Fruit fly (Drosophila melanogaster) whole organism, embryonic: Measurements from ENCODE around the gene CG4593.

Source experiments
- B-H2 ChIP-seq: fragments of 200-800 bp; sonication (Bioruptor generic); optimal IDR thresholded peaks from 2 replicates; lab custom pipeline; 2018; ENCODE audit warnings: missing biosample characterization, mild to moderate bottlenecking, missing genetic modification characterization
- Bdp1 ChIP-seq: fragments of 200-800 bp; sonication (Bioruptor generic); optimal IDR thresholded peaks from 3 replicates; lab custom pipeline; 2016; ENCODE audit warnings: missing biosample characterization, missing genetic modification characterization
- CG10431 ChIP-seq: fragments of 200-800 bp; sonication (Bioruptor generic); optimal IDR thresholded peaks from 3 replicates; lab custom pipeline; 2018; ENCODE audit warnings: missing biosample characterization, mild to moderate bottlenecking, missing genetic modification characterization
- CG13296 ChIP-seq: fragments of 200-800 bp; sonication (Bioruptor generic); optimal IDR thresholded peaks from 3 replicates; lab custom pipeline; 2018; ENCODE audit warnings: missing biosample characterization, mild to moderate bottlenecking, missing genetic modification characterization
- CG13894 ChIP-seq: fragments of 200-800 bp; sonication (Bioruptor generic); optimal IDR thresholded peaks from 3 replicates; lab custom pipeline; 2018; ENCODE audit warnings: missing biosample characterization, mild to moderate bottlenecking, missing genetic modification characterization, moderate library complexity
- CG15269 ChIP-seq: fragments of 200-800 bp; sonication (Bioruptor generic); optimal IDR thresholded peaks from 2 replicates; lab custom pipeline; 2018; ENCODE audit warnings: missing biosample characterization, mild to moderate bottlenecking, missing genetic modification characterization, moderate library complexity
- CG15479 ChIP-seq: fragments of 200-800 bp; sonication (Bioruptor generic); optimal IDR thresholded peaks from 3 replicates; lab custom pipeline; 2019; ENCODE audit warnings: missing biosample characterization, mild to moderate bottlenecking, missing genetic modification characterization, moderate library complexity
- CG16815 ChIP-seq: fragments of 200-800 bp; sonication (Bioruptor generic); optimal IDR thresholded peaks from 3 replicates; lab custom pipeline; 2017; ENCODE audit warnings: missing biosample characterization, mild to moderate bottlenecking, missing genetic modification characterization
- CG17328 ChIP-seq: fragments of 200-800 bp; sonication (Bioruptor generic); IDR thresholded peaks from 2 replicates; pipeline ENCODE4 v1.3.6; 2022; ENCODE audit warnings: missing biosample characterization, missing genetic modification characterization
- CG2120 ChIP-seq: fragments of 200-800 bp; sonication (Bioruptor generic); optimal IDR thresholded peaks from 3 replicates; lab custom pipeline; 2016; ENCODE audit warnings: missing biosample characterization, missing genetic modification characterization
- CG2199 ChIP-seq: fragments of 200-800 bp; sonication (Bioruptor generic); IDR thresholded peaks from 3 replicates; pipeline ENCODE4 v1.3.6; 2022; ENCODE audit warnings: missing biosample characterization, missing genetic modification characterization
- CG34224 ChIP-seq: fragments of 200-800 bp; sonication (Bioruptor generic); IDR thresholded peaks from 3 replicates; pipeline ENCODE4 v1.3.6; 2022; ENCODE audit warnings: missing biosample characterization, missing genetic modification characterization; ENCODE audit not compliant: partially characterized antibody
- CG7987 ChIP-seq: fragments of 200-800 bp; sonication (Bioruptor generic); optimal IDR thresholded peaks from 2 replicates; lab custom pipeline; 2018; ENCODE audit warnings: missing biosample characterization, mild to moderate bottlenecking, missing genetic modification characterization, moderate library complexity
- CG8281 ChIP-seq: fragments of 200-800 bp; sonication (Bioruptor generic); optimal IDR thresholded peaks from 2 replicates; lab custom pipeline; 2018; ENCODE audit warnings: missing biosample characterization, mild to moderate bottlenecking, missing genetic modification characterization, moderate library complexity
- CG8290 ChIP-seq, 3 experiments: fragments of 200-800 bp; sonication (Bioruptor generic); optimal IDR thresholded peaks; 2 replicates each; lab custom pipeline; 2016 to 2019; ENCODE audit warnings: missing biosample characterization in 3 of 3, missing genetic modification characterization in 3 of 3, mild to moderate bottlenecking in 2 of 3, moderate library complexity in 1 of 3
- Chrac-16 ChIP-seq: fragments of 200-800 bp; sonication (Bioruptor generic); optimal IDR thresholded peaks from 3 replicates; lab custom pipeline; 2016; ENCODE audit warnings: missing biosample characterization, missing genetic modification characterization
- Deaf1 ChIP-seq: fragments of 200-800 bp; optimal IDR thresholded peaks from 3 replicates; lab custom pipeline; 2019; ENCODE audit warnings: missing biosample characterization, mild to moderate bottlenecking, missing genetic modification characterization, moderate library complexity
- Dek ChIP-seq: fragments of 200-800 bp; sonication (Bioruptor generic); optimal IDR thresholded peaks from 3 replicates; lab custom pipeline; 2019; ENCODE audit warnings: missing biosample characterization, mild to moderate bottlenecking, missing genetic modification characterization, moderate library complexity
- Dip2 ChIP-seq: fragments of 200-800 bp; sonication (Bioruptor generic); IDR thresholded peaks from 2 replicates; pipeline ENCODE4 v1.3.6; 2022; ENCODE audit warnings: missing biosample characterization, missing genetic modification characterization
- Dip3 ChIP-seq: fragments of 200-800 bp; sonication (Bioruptor generic); optimal IDR thresholded peaks from 3 replicates; lab custom pipeline; 2016; ENCODE audit warnings: missing biosample characterization, missing genetic modification characterization
- Dll ChIP-seq: fragments of 200-800 bp; sonication (Bioruptor generic); IDR thresholded peaks from 4 replicates; pipeline ENCODE4 v1.3.6; 2022; ENCODE audit warnings: missing biosample characterization, missing genetic modification characterization; ENCODE audit not compliant: partially characterized antibody
- Hey ChIP-seq: fragments of 200-800 bp; sonication (Bioruptor generic); optimal IDR thresholded peaks from 3 replicates; lab custom pipeline; 2018; ENCODE audit warnings: missing biosample characterization, mild to moderate bottlenecking, missing genetic modification characterization
- Hr78 ChIP-seq, 2 experiments: fragments of 200-800 bp in 1 of 2; fragments of >200 bp in 1 of 2; sonication (Bioruptor generic) in 1 of 2; optimal IDR thresholded peaks; 2 replicates each; lab custom pipeline; 2017 to 2019; ENCODE audit warnings: missing biosample characterization in 2 of 2, missing genetic modification characterization in 2 of 2, mild to moderate bottlenecking in 1 of 2, moderate library complexity in 1 of 2
- Lpt ChIP-seq: fragments of >200 bp; optimal IDR thresholded peaks from 2 replicates; lab custom pipeline; 2018; ENCODE audit warnings: missing biosample characterization, missing genetic modification characterization
- Med ChIP-seq: fragments of 200-800 bp; sonication (Bioruptor generic); peaks from one replicate; lab custom pipeline; 2016; ENCODE audit warnings: missing biosample characterization, missing genetic modification characterization, mild to moderate bottlenecking, inconsistent platforms, moderate library complexity
- NFAT ChIP-seq: fragments of 200-800 bp; sonication (Bioruptor generic); IDR thresholded peaks from 2 replicates; pipeline ENCODE4 v1.3.6; 2022; ENCODE audit warnings: missing biosample characterization, missing genetic modification characterization
- Nf-YA ChIP-seq: fragments of 200-800 bp; sonication (Bioruptor generic); IDR thresholded peaks from 2 replicates; pipeline ENCODE4 v1.3.6; 2022; ENCODE audit warnings: missing biosample characterization, missing genetic modification characterization
- Pdp1 ChIP-seq, 2 experiments: fragments of 200-800 bp; sonication (Bioruptor generic); optimal IDR thresholded peaks; 3 replicates each; lab custom pipeline; 2016; ENCODE audit warnings: missing biosample characterization in 2 of 2, missing genetic modification characterization in 2 of 2, mild to moderate bottlenecking in 1 of 2, moderate library complexity in 1 of 2
- Usf ChIP-seq: fragments of 200-800 bp; sonication (Bioruptor generic); optimal IDR thresholded peaks from 2 replicates; lab custom pipeline; 2017; ENCODE audit warnings: missing genotype, missing biosample characterization, missing genetic modification characterization
- Xbp1 ChIP-seq: fragments of 200-800 bp; sonication (Bioruptor generic); optimal IDR thresholded peaks from 3 replicates; lab custom pipeline; 2016; ENCODE audit warnings: missing biosample characterization, mild to moderate bottlenecking, missing genetic modification characterization
- ash1 ChIP-seq: fragments of 200-800 bp; sonication (Bioruptor generic); optimal IDR thresholded peaks from 2 replicates; lab custom pipeline; 2018; ENCODE audit warnings: missing biosample characterization, mild to moderate bottlenecking, missing genetic modification characterization
- bowl ChIP-seq: fragments of 200-800 bp; sonication (Bioruptor generic); IDR thresholded peaks from 2 replicates; pipeline ENCODE4 v1.3.6; 2022; ENCODE audit warnings: missing biosample characterization, missing genetic modification characterization
- cwo ChIP-seq: fragments of 200-800 bp; sonication (Bioruptor generic); optimal IDR thresholded peaks from 3 replicates; lab custom pipeline; 2017; ENCODE audit warnings: missing biosample characterization, missing genetic modification characterization, mild to moderate bottlenecking, moderate library complexity, missing genetic modification reagents
- dpn ChIP-seq, 2 experiments: fragments of 200-800 bp; sonication (Bioruptor generic); optimal IDR thresholded peaks; 3 replicates each; lab custom pipeline; 2016; ENCODE audit warnings: missing biosample characterization in 2 of 2, missing genetic modification characterization in 2 of 2
- emc ChIP-seq: fragments of 200-800 bp; sonication (Bioruptor generic); optimal IDR thresholded peaks from 2 replicates; lab custom pipeline; 2016; ENCODE audit warnings: missing biosample characterization, missing genetic modification characterization
- exex ChIP-seq: fragments of 200-800 bp; sonication (Bioruptor generic); optimal IDR thresholded peaks from 4 replicates; lab custom pipeline; 2018; ENCODE audit warnings: missing biosample characterization, mild to moderate bottlenecking, missing genetic modification characterization, moderate library complexity
- ftz-f1 ChIP-seq: fragments of 200-800 bp; sonication (Bioruptor generic); optimal IDR thresholded peaks from 2 replicates; lab custom pipeline; 2016; ENCODE audit warnings: missing biosample characterization, missing genetic modification characterization
- gro ChIP-seq: fragments of 200-800 bp; sonication (Bioruptor generic); optimal IDR thresholded peaks from 2 replicates; lab custom pipeline; 2016; ENCODE audit warnings: missing biosample characterization, missing genetic modification characterization
- ham ChIP-seq: fragments of 200-800 bp; sonication (Bioruptor generic); IDR thresholded peaks from 2 replicates; pipeline ENCODE4 v1.3.6; 2022; ENCODE audit warnings: missing biosample characterization, missing genetic modification characterization
- lbe ChIP-seq: fragments of 200-800 bp; sonication (Bioruptor generic); optimal IDR thresholded peaks from 2 replicates; lab custom pipeline; 2016; ENCODE audit warnings: missing biosample characterization, mild to moderate bottlenecking, missing genetic modification characterization
- maf-S ChIP-seq: fragments of 200-800 bp; sonication (Bioruptor generic); optimal IDR thresholded peaks from 2 replicates; lab custom pipeline; 2016; ENCODE audit warnings: missing biosample characterization, missing genetic modification characterization
- mam ChIP-seq: fragments of 200-800 bp; sonication (Bioruptor generic); optimal IDR thresholded peaks from 3 replicates; lab custom pipeline; 2016; ENCODE audit warnings: missing biosample characterization, missing genetic modification characterization
- sna ChIP-seq: fragments of 200-800 bp; sonication (Bioruptor generic); IDR thresholded peaks from 2 replicates; pipeline ENCODE4 v1.3.6; 2022; ENCODE audit warnings: missing biosample characterization, missing genetic modification characterization; ENCODE audit not compliant: partially characterized antibody
- twi ChIP-seq: fragments of 200-800 bp; optimal IDR thresholded peaks from 2 replicates; lab custom pipeline; 2019; ENCODE audit warnings: missing biosample characterization, mild to moderate bottlenecking, missing genetic modification characterization, moderate library complexity
- vfl ChIP-seq: fragments of 200-800 bp; sonication (Bioruptor generic); optimal IDR thresholded peaks from 2 replicates; lab custom pipeline; 2016; ENCODE audit warnings: missing biosample characterization, missing genetic modification characterization
- wor ChIP-seq: fragments of 200-800 bp; sonication (Bioruptor generic); IDR thresholded peaks from 2 replicates; pipeline ENCODE4 v1.3.6; 2022; ENCODE audit warnings: missing biosample characterization, missing genetic modification characterization
- yki ChIP-seq: fragments of >200 bp; optimal IDR thresholded peaks from 3 replicates; lab custom pipeline; 2018

CG4593 gene

DNA sequence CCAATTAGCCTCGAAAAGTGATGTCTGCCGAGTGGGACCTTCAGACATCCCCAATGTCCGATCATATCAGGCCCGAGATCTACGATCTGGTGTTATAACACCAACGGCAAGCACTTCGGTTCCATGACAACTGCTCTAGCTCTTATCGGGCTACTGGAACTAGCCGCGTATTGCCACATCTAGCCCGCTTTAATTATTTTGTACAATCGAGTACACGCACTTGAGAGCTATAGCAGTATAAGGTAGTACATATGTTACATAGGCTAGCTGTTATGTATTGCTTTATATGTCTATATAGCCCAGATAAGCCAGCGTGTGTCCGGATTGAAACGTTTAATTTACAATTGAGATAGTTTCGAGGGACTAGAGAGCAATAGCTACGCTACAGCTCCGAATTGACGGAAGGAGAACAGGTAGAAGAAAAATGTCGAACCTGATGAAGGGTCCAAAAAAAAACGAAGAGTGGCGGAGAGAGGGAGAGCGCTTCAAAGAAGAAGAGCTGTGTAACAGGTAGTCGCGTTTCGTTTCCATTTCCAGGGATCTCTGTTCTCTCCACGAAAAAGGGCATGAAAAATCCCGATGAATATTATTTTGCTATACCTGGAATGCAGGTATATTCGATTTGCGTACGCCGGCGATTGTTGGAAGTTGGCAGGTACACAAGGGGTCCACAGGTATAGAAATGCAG, 16.6 kb upstream of the CG4593 start (continued):
- TF ChIP-seq bowl (no peak), Hey (tag; lab: Kevin White, UChicago) (peak; percentile 37), ham (GFP tag; lab: Robert Waterston, UW) (no peak), Xbp1 (no peak), Dip2 (GFP tag; lab: Robert Waterston, UW) (no peak), CG10431 (GFP tag; lab: Kevin White, UChicago) (no peak), gro (GFP tag; lab: Kevin White, UChicago) (peak; percentile 0), CG13296 (GFP tag; lab: Kevin White, UChicago) (no peak), Lpt (GFP tag; lab: Kevin White, UChicago) (peak; percentile 31), Usf (GFP tag; lab: Kevin White, UChicago) (no peak), CG8281 (tag; lab: Kevin White, UChicago) (peak; percentile 32), sna (no peak), Dll (no peak), CG7987 (GFP tag; lab: Kevin White, UChicago) (no peak), Nf-YA (GFP tag; lab: Robert Waterston, UW) (no peak), ash1 (GFP tag; lab: Kevin White, UChicago) (peak; percentile 51), CG15479 (peak; percentile 72), exex (tag; lab: Kevin White, UChicago) (peak; percentile 97), Hr78 (GFP tag; optimal IDR thresholded peaks at IDR 0.05; lab: Kevin White, UChicago) (no peak), CG34224 (no peak), ftz-f1 (peak; percentile 48), CG16815 (GFP tag; lab: Kevin White, UChicago) (no peak), CG17328 (GFP tag; lab: Robert Waterston, UW) (no peak), Med (GFP tag; lab: Kevin White, UChicago) (peak; percentile 51), Pdp1 (GFP tag; optimal IDR thresholded peaks at IDR 0.05; lab: Kevin White, UChicago) (peak in 1 of 2 experiments; percentile 97), Dip3 (no peak), mam (GFP tag; lab: Kevin White, UChicago) (no peak), maf-S (no peak), wor (GFP tag; lab: Robert Waterston, UW) (no peak), CG2199 (GFP tag; lab: Robert Waterston, UW) (0 out of 3 replicates have a peak, but pooled peaks have one; percentile 19), cwo (GFP tag; lab: Kevin White, UChicago) (peak; percentile 15), Dek (tag; lab: Kevin White, UChicago) (no peak), CG15269 (no peak), NFAT (GFP tag; lab: Robert Waterston, UW) (no peak), Chrac-16 (no peak), CG2120 (GFP tag; lab: Kevin White, UChicago) (no peak), B-H2 (peak; percentile 10), dpn (GFP tag; optimal IDR thresholded peaks at IDR 0.05; lab: Kevin White, UChicago) (no peak), CG13894 (peak; percentile 81), yki (peak; percentile 7), twi (tag; lab: Kevin White, UChicago) (peak; percentile 19), emc (GFP tag; lab: Kevin White, UChicago) (no peak), Deaf1 (tag; lab: Kevin White, UChicago) (peak; percentile 70), vfl (peak; percentile 5), Bdp1 (GFP tag; lab: Kevin White, UChicago) (no peak), lbe (GFP tag; lab: Kevin White, UChicago) (no peak), CG8290 (GFP tag; optimal IDR thresholded peaks at IDR 0.05; lab: Kevin White, UChicago) (peak; percentile 4), CG8290 (tag; optimal IDR thresholded peaks at IDR 0.05; lab: Kevin White, UChicago) (peak in 1 of 2 experiments; percentile 44)
